Worm (Caenorhabditis elegans) whole organism, early embryonic: ENCODE measurements around the gene adt-2.

Experiments used
- B0310.2 ChIP-seq: sonication (generic microtip); optimal IDR thresholded peaks from 2 replicates; lab custom pipeline; 2016; ENCODE audit warnings: mild to moderate bottlenecking, missing genetic modification characterization, missing compliant biosample characterization
- F13C5.2 ChIP-seq: sonication (generic microtip); optimal IDR thresholded peaks from 2 replicates; lab custom pipeline; 2017; ENCODE audit warnings: mild to moderate bottlenecking, missing genetic modification characterization, inconsistent platforms, missing compliant biosample characterization
- aly-1 ChIP-seq: sonication (generic microtip); optimal IDR thresholded peaks from 2 replicates; lab custom pipeline; 2016; ENCODE audit warnings: missing genetic modification characterization, missing compliant biosample characterization
- ama-1 ChIP-seq: fragments of 150-350 bp; optimal IDR thresholded peaks from 2 replicates; lab custom pipeline; 2014
- ceh-13 ChIP-seq: fragments of 200-800 bp; sonication (Bioruptor generic); optimal IDR thresholded peaks from 2 replicates; lab custom pipeline; 2018; ENCODE audit warnings: mild to moderate bottlenecking, missing genetic modification characterization, missing compliant biosample characterization
- ceh-36 ChIP-seq: sonication (generic microtip); optimal IDR thresholded peaks from 2 replicates; lab custom pipeline; 2016; ENCODE audit warnings: missing genetic modification characterization, inconsistent platforms, missing compliant biosample characterization
- ets-7 ChIP-seq: sonication (generic microtip); optimal IDR thresholded peaks from 2 replicates; lab custom pipeline; 2016; ENCODE audit warnings: missing genotype, missing genetic modification characterization, missing compliant biosample characterization
- flt-1 ChIP-seq: fragments of 200-800 bp; sonication (Bioruptor generic); IDR thresholded peaks from 2 replicates; pipeline ENCODE4 v1.3.6; 2022; ENCODE audit warnings: missing genetic modification characterization, missing compliant biosample characterization
- hmbx-1 ChIP-seq: sonication (generic microtip); optimal IDR thresholded peaks from 2 replicates; lab custom pipeline; 2016; ENCODE audit warnings: mild to moderate bottlenecking, missing genetic modification characterization, missing compliant biosample characterization
- hmg-4 ChIP-seq: fragments of 200-800 bp; sonication (Bioruptor generic); optimal IDR thresholded peaks from 2 replicates; lab custom pipeline; 2018; ENCODE audit warnings: mild to moderate bottlenecking, missing genetic modification characterization, missing compliant biosample characterization
- hnd-1 ChIP-seq: sonication (generic microtip); optimal IDR thresholded peaks from 2 replicates; lab custom pipeline; 2016; ENCODE audit warnings: missing genetic modification characterization, missing compliant biosample characterization
- pes-1 ChIP-seq: fragments of 200-800 bp; sonication (Bioruptor generic); IDR thresholded peaks from 2 replicates; pipeline ENCODE4 v1.3.6; 2022; ENCODE audit warnings: missing genetic modification reagents, missing genetic modification characterization, missing compliant biosample characterization
- scrt-1 ChIP-seq: fragments of 200-800 bp; sonication (Bioruptor generic); IDR thresholded peaks from 2 replicates; pipeline ENCODE4 v1.3.6; 2022; ENCODE audit warnings: missing genetic modification characterization, missing compliant biosample characterization
- sea-1 ChIP-seq: fragments of 200-800 bp; sonication (Bioruptor generic); conservative IDR thresholded peaks from 2 replicates; pipeline ENCODE4 v1.3.6; 2022; ENCODE audit warnings: missing genetic modification characterization, missing compliant biosample characterization
- tbx-11 ChIP-seq: fragments of 200-800 bp; sonication (Bioruptor generic); IDR thresholded peaks from 2 replicates; pipeline ENCODE4 v1.3.6; 2022; ENCODE audit warnings: missing genetic modification characterization, missing compliant biosample characterization
- tbx-37 ChIP-seq: fragments of 200-800 bp; sonication (Bioruptor generic); conservative IDR thresholded peaks from 2 replicates; pipeline ENCODE4 v1.3.6; 2022; ENCODE audit warnings: missing genetic modification reagents, missing genetic modification characterization, missing compliant biosample characterization
- tra-4 ChIP-seq: sonication (generic microtip); optimal IDR thresholded peaks from 2 replicates; lab custom pipeline; 2017; ENCODE audit warnings: missing genetic modification characterization, missing compliant biosample characterization

Gene adt-2

ce11 chrX:7638790-7639189 lies 52.8 kb downstream of the adt-2 start:
- no peak for TF ChIP-seq hmg-4 (GFP tag; lab: Kevin White, UChicago)
- no peak for TF ChIP-seq F13C5.2 (tag; lab: Kevin White, UChicago)
- TF ChIP-seq pes-1 (GFP tag; lab: Robert Waterston, UW): no peak
- TF ChIP-seq ama-1 (lab: Kevin White, UChicago): no peak
- TF ChIP-seq flt-1 (GFP tag; lab: Robert Waterston, UW): no peak
- no peak for TF ChIP-seq tbx-37
- TF ChIP-seq B0310.2 (tag; lab: Kevin White, UChicago): no peak
- no peak for TF ChIP-seq tra-4 (tag; lab: Kevin White, UChicago)
- no peak for TF ChIP-seq hmbx-1 (tag; lab: Kevin White, UChicago)
- TF ChIP-seq ets-7: no peak
- TF ChIP-seq scrt-1: no peak
- TF ChIP-seq ceh-36 (tag; lab: Kevin White, UChicago): no peak
- no peak for TF ChIP-seq sea-1 (GFP tag; lab: Robert Waterston, UW)
- no peak for TF ChIP-seq aly-1 (tag; lab: Kevin White, UChicago)

- TF ChIP-seq tbx-37: no peak
- no peak for TF ChIP-seq aly-1 (tag; lab: Kevin White, UChicago)
- no peak for TF ChIP-seq F13C5.2 (tag; lab: Kevin White, UChicago)
- no peak for TF ChIP-seq scrt-1
- TF ChIP-seq ama-1 (lab: Kevin White, UChicago): no peak
- no peak for TF ChIP-seq flt-1 (GFP tag; lab: Robert Waterston, UW)
- no peak for TF ChIP-seq tbx-11 (GFP tag; lab: Robert Waterston, UW)
- no peak for TF ChIP-seq hnd-1
- no peak for TF ChIP-seq tra-4 (tag; lab: Kevin White, UChicago)
- no peak for TF ChIP-seq ceh-13 (GFP tag; lab: Kevin White, UChicago)
- no peak for TF ChIP-seq hmbx-1 (tag; lab: Kevin White, UChicago)
Measured at ce11 chrX:7640391-7640790, 54.4 kb downstream of the adt-2 start.

- TF ChIP-seq sea-1 (GFP tag; lab: Robert Waterston, UW): no peak
- no peak for TF ChIP-seq tbx-37
- TF ChIP-seq aly-1 (tag; lab: Kevin White, UChicago): no peak
- no peak for TF ChIP-seq ceh-13 (GFP tag; lab: Kevin White, UChicago)
- no peak for TF ChIP-seq hmbx-1 (tag; lab: Kevin White, UChicago)
- TF ChIP-seq hmg-4 (GFP tag; lab: Kevin White, UChicago): no peak
- TF ChIP-seq ets-7: no peak
- TF ChIP-seq F13C5.2 (tag; lab: Kevin White, UChicago): no peak
- no peak for TF ChIP-seq ama-1 (lab: Kevin White, UChicago)
- no peak for TF ChIP-seq B0310.2 (tag; lab: Kevin White, UChicago)
- no peak for TF ChIP-seq scrt-1
- TF ChIP-seq pes-1 (GFP tag; lab: Robert Waterston, UW): no peak
- no peak for TF ChIP-seq tra-4 (tag; lab: Kevin White, UChicago)
- TF ChIP-seq hnd-1: no peak
- TF ChIP-seq ceh-36 (tag; lab: Kevin White, UChicago): no peak
- TF ChIP-seq tbx-11 (GFP tag; lab: Robert Waterston, UW): no peak
- TF ChIP-seq flt-1 (GFP tag; lab: Robert Waterston, UW): no peak
Measured at ce11 chrX:7640811-7641210, 54.8 kb downstream of the adt-2 start.
